Fruit fly (Drosophila melanogaster) whole organism, embryonic: ENCODE measurements around the gene CG7974.

Experiments used
- Antp ChIP-seq: fragments of 200-800 bp; sonication (Bioruptor generic); optimal IDR thresholded peaks from 3 replicates; lab custom pipeline; 2016; ENCODE audit warnings: missing biosample characterization, missing genetic modification characterization
- Atf6 ChIP-seq: fragments of 200-800 bp; sonication (Bioruptor generic); IDR thresholded peaks from 2 replicates; pipeline ENCODE4 v1.3.6; 2022; ENCODE audit warnings: missing biosample characterization, missing genetic modification characterization
- Bgb ChIP-seq: fragments of 200-800 bp; sonication (Bioruptor generic); IDR thresholded peaks from 2 replicates; pipeline ENCODE4 v1.3.6; 2022; ENCODE audit warnings: missing biosample characterization, missing genetic modification characterization; ENCODE audit not compliant: partially characterized antibody
- CG10209 ChIP-seq: fragments of 200-800 bp; sonication (Bioruptor generic); optimal IDR thresholded peaks from 3 replicates; lab custom pipeline; 2017; ENCODE audit warnings: missing biosample characterization, mild to moderate bottlenecking, missing genetic modification characterization, missing genetic modification reagents
- CG11398 ChIP-seq: fragments of 200-800 bp; sonication (Bioruptor generic); optimal IDR thresholded peaks from 2 replicates; lab custom pipeline; 2016; ENCODE audit warnings: missing biosample characterization, missing genetic modification characterization
- CG12104 ChIP-seq: fragments of 200-800 bp; sonication (Bioruptor generic); optimal IDR thresholded peaks from 3 replicates; lab custom pipeline; 2016; ENCODE audit warnings: missing biosample characterization, missing genetic modification characterization
- CG12659 ChIP-seq: fragments of 200-800 bp; sonication (Bioruptor generic); optimal IDR thresholded peaks from 3 replicates; lab custom pipeline; 2017; ENCODE audit warnings: mild to moderate bottlenecking, missing biosample characterization, missing genetic modification reagents, missing genetic modification characterization
- CG16863 ChIP-seq: fragments of 200-800 bp; sonication (Bioruptor generic); optimal IDR thresholded peaks from 3 replicates; lab custom pipeline; 2016; ENCODE audit warnings: missing biosample characterization, missing genetic modification characterization
- CG17328 ChIP-seq: fragments of 200-800 bp; sonication (Bioruptor generic); IDR thresholded peaks from 2 replicates; pipeline ENCODE4 v1.3.6; 2022; ENCODE audit warnings: missing biosample characterization, missing genetic modification characterization
- CG1792 ChIP-seq: fragments of 200-800 bp; sonication (Bioruptor generic); optimal IDR thresholded peaks from 2 replicates; lab custom pipeline; 2016; ENCODE audit warnings: missing biosample characterization, missing genetic modification characterization
- CG18011 ChIP-seq: fragments of 200-800 bp; sonication (Bioruptor generic); optimal IDR thresholded peaks from 2 replicates; lab custom pipeline; 2017; ENCODE audit warnings: missing biosample characterization, missing genetic modification characterization, mild to moderate bottlenecking, moderate library complexity, missing genotype
- CG2120 ChIP-seq: fragments of 200-800 bp; sonication (Bioruptor generic); optimal IDR thresholded peaks from 3 replicates; lab custom pipeline; 2016; ENCODE audit warnings: missing biosample characterization, missing genetic modification characterization
- CG2129 ChIP-seq: fragments of 200-800 bp; sonication (Bioruptor generic); IDR thresholded peaks from 2 replicates; pipeline ENCODE4 v1.3.6; 2022; ENCODE audit warnings: missing biosample characterization, missing genetic modification characterization; ENCODE audit not compliant: partially characterized antibody
- CG30431 ChIP-seq: fragments of 200-800 bp; sonication (Bioruptor generic); optimal IDR thresholded peaks from 2 replicates; lab custom pipeline; 2017; ENCODE audit warnings: missing biosample characterization, missing genetic modification characterization
- CG31441 ChIP-seq: fragments of 200-800 bp; sonication (Bioruptor generic); IDR thresholded peaks from 2 replicates; pipeline ENCODE4 v1.3.6; 2022; ENCODE audit warnings: missing biosample characterization, missing genetic modification characterization
- CG4404 ChIP-seq: fragments of 200-800 bp; sonication (Bioruptor generic); IDR thresholded peaks from 2 replicates; pipeline ENCODE4 v1.3.6; 2022; ENCODE audit warnings: missing biosample characterization, missing genetic modification characterization
- CG4617 ChIP-seq: fragments of 200-800 bp; sonication (Bioruptor generic); optimal IDR thresholded peaks from 3 replicates; lab custom pipeline; 2016; ENCODE audit warnings: missing biosample characterization, missing genetic modification characterization, borderline replicate concordance
- CG6254 ChIP-seq: fragments of 200-800 bp; sonication (Bioruptor generic); optimal IDR thresholded peaks from 3 replicates; lab custom pipeline; 2017; ENCODE audit warnings: mild to moderate bottlenecking, missing biosample characterization, missing genetic modification reagents, missing genetic modification characterization
- CG6791 ChIP-seq: fragments of 200-800 bp; sonication (Bioruptor generic); IDR thresholded peaks from 3 replicates; pipeline ENCODE4 v1.3.6; 2022; ENCODE audit warnings: missing biosample characterization, missing genetic modification characterization; ENCODE audit not compliant: partially characterized antibody
- CG9437 ChIP-seq: fragments of 200-800 bp; sonication (Bioruptor generic); optimal IDR thresholded peaks from 2 replicates; lab custom pipeline; 2018; ENCODE audit warnings: missing biosample characterization, mild to moderate bottlenecking, missing genetic modification characterization
- CG9727 ChIP-seq: fragments of 200-800 bp; sonication (Bioruptor generic); optimal IDR thresholded peaks from 3 replicates; lab custom pipeline; 2017; ENCODE audit warnings: missing biosample characterization, mild to moderate bottlenecking, missing genetic modification characterization
- Dbx ChIP-seq: fragments of 200-800 bp; sonication (Bioruptor generic); IDR thresholded peaks from 3 replicates; pipeline ENCODE4 v1.3.6; 2022; ENCODE audit warnings: missing biosample characterization, missing genetic modification characterization
- Dp ChIP-seq: fragments of 200-800 bp; sonication (Bioruptor generic); optimal IDR thresholded peaks from 2 replicates; lab custom pipeline; 2018; ENCODE audit warnings: missing biosample characterization, mild to moderate bottlenecking, missing genetic modification characterization, moderate library complexity
- Fer3 ChIP-seq: fragments of 200-800 bp; sonication (Bioruptor generic); optimal IDR thresholded peaks from 2 replicates; lab custom pipeline; 2018; ENCODE audit warnings: missing biosample characterization, mild to moderate bottlenecking, missing genetic modification characterization, moderate library complexity
- Gug ChIP-seq: fragments of 200-800 bp; sonication (Bioruptor generic); IDR thresholded peaks from 4 replicates; pipeline ENCODE4 v1.3.6; 2022; ENCODE audit warnings: missing biosample characterization, missing genetic modification characterization
- HmgZ ChIP-seq: fragments of 200-800 bp; sonication (Bioruptor generic); optimal IDR thresholded peaks from 2 replicates; lab custom pipeline; 2018; ENCODE audit warnings: missing biosample characterization, mild to moderate bottlenecking, missing genetic modification characterization
- NC2β ChIP-seq: fragments of 200-800 bp; sonication (Bioruptor generic); optimal IDR thresholded peaks from 2 replicates; lab custom pipeline; 2016; ENCODE audit warnings: missing biosample characterization, missing genetic modification characterization
- Neu2 ChIP-seq: fragments of 200-800 bp; sonication (Bioruptor generic); optimal IDR thresholded peaks from 3 replicates; lab custom pipeline; 2016; ENCODE audit warnings: missing biosample characterization, missing genetic modification characterization, borderline replicate concordance
- Oaz ChIP-seq: fragments of 200-800 bp; sonication (Bioruptor generic); IDR thresholded peaks from 2 replicates; pipeline ENCODE4 v1.3.6; 2022; ENCODE audit warnings: missing biosample characterization, missing genetic modification characterization
- Pdp1 ChIP-seq, 2 experiments: fragments of 200-800 bp; sonication (Bioruptor generic); optimal IDR thresholded peaks; 3 replicates each; lab custom pipeline; 2016; ENCODE audit warnings: missing biosample characterization in 2 of 2, missing genetic modification characterization in 2 of 2, mild to moderate bottlenecking in 1 of 2, moderate library complexity in 1 of 2
- YL-1 ChIP-seq: fragments of 200-800 bp; sonication (Bioruptor generic); optimal IDR thresholded peaks from 3 replicates; lab custom pipeline; 2017; ENCODE audit warnings: missing biosample characterization, mild to moderate bottlenecking, missing genetic modification characterization
- ara ChIP-seq: fragments of 200-800 bp; sonication (Bioruptor generic); IDR thresholded peaks from 2 replicates; pipeline ENCODE4 v1.3.6; 2022; ENCODE audit warnings: missing biosample characterization, missing genetic modification characterization
- az2 ChIP-seq: fragments of 200-800 bp; sonication (Bioruptor generic); optimal IDR thresholded peaks from 3 replicates; lab custom pipeline; 2016; ENCODE audit warnings: missing biosample characterization, missing genetic modification characterization
- bbx ChIP-seq: fragments of 200-800 bp; sonication (Bioruptor generic); IDR thresholded peaks from 2 replicates; pipeline ENCODE4 v1.3.6; 2022; ENCODE audit warnings: missing biosample characterization, missing genetic modification characterization; ENCODE audit not compliant: partially characterized antibody
- bsh ChIP-seq, 2 experiments: fragments of 200-800 bp; sonication (Bioruptor generic); optimal IDR thresholded peaks; 2 replicates each; lab custom pipeline; 2017 to 2018; ENCODE audit warnings: mild to moderate bottlenecking in 2 of 2, missing biosample characterization in 2 of 2, missing genetic modification characterization in 2 of 2, moderate library complexity in 1 of 2
- chm ChIP-seq: fragments of 200-800 bp; sonication (Bioruptor generic); IDR thresholded peaks from 2 replicates; pipeline ENCODE4 v1.3.6; 2022; ENCODE audit warnings: missing biosample characterization, missing genetic modification characterization
- da ChIP-seq: fragments of 200-800 bp; sonication (Bioruptor generic); optimal IDR thresholded peaks from 2 replicates; lab custom pipeline; 2016; ENCODE audit warnings: missing biosample characterization, missing genetic modification characterization
- dmrt11E ChIP-seq: fragments of 200-800 bp; sonication (Bioruptor generic); optimal IDR thresholded peaks from 3 replicates; lab custom pipeline; 2018; ENCODE audit warnings: missing biosample characterization, mild to moderate bottlenecking, missing genetic modification characterization, moderate library complexity
- eve ChIP-seq, 2 experiments: fragments of >200 bp; optimal IDR thresholded peaks; 2 replicates each; lab custom pipeline; 2017; ENCODE audit warnings: missing biosample characterization in 2 of 2, missing genetic modification characterization in 2 of 2
- exex ChIP-seq: fragments of 200-800 bp; sonication (Bioruptor generic); optimal IDR thresholded peaks from 4 replicates; lab custom pipeline; 2018; ENCODE audit warnings: missing biosample characterization, mild to moderate bottlenecking, missing genetic modification characterization, moderate library complexity
- gcm ChIP-seq: fragments of 200-800 bp; sonication (Bioruptor generic); optimal IDR thresholded peaks from 2 replicates; lab custom pipeline; 2019; ENCODE audit warnings: missing biosample characterization, mild to moderate bottlenecking, missing genetic modification characterization, moderate library complexity
- gcm2 ChIP-seq: fragments of 200-800 bp; sonication (Bioruptor generic); optimal IDR thresholded peaks from 2 replicates; lab custom pipeline; 2016; ENCODE audit warnings: missing biosample characterization, missing genetic modification characterization
- knrl ChIP-seq: fragments of 200-800 bp; sonication (Bioruptor generic); IDR thresholded peaks from 3 replicates; pipeline ENCODE4 v1.3.6; 2022; ENCODE audit warnings: missing biosample characterization, missing genetic modification characterization; ENCODE audit not compliant: partially characterized antibody
- mam ChIP-seq: fragments of 200-800 bp; sonication (Bioruptor generic); optimal IDR thresholded peaks from 3 replicates; lab custom pipeline; 2016; ENCODE audit warnings: missing biosample characterization, missing genetic modification characterization
- pan ChIP-seq, 4 experiments: fragments of >200 bp in 3 of 4; fragments of 200-800 bp in 1 of 4; sonication (Bioruptor generic) in 1 of 4; optimal IDR thresholded peaks in 3 of 4; IDR thresholded peaks in 1 of 4; 2 replicates each; pipeline versions ENCODE4 v1.3.6 to Lab custom; 2017 to 2022; ENCODE audit warnings: missing biosample characterization in 2 of 4, missing genetic modification characterization in 2 of 4, mixed read lengths in 1 of 4
- pita ChIP-seq: fragments of 200-800 bp; sonication (Bioruptor generic); optimal IDR thresholded peaks from 2 replicates; lab custom pipeline; 2017; ENCODE audit warnings: missing biosample characterization, mild to moderate bottlenecking, missing genetic modification characterization
- rib ChIP-seq: fragments of 200-800 bp; sonication (Bioruptor generic); IDR thresholded peaks from 2 replicates; pipeline ENCODE4 v1.3.6; 2022; ENCODE audit warnings: missing biosample characterization, missing genetic modification characterization
- sqz ChIP-seq: fragments of 200-800 bp; sonication (Bioruptor generic); optimal IDR thresholded peaks from 3 replicates; lab custom pipeline; 2018; ENCODE audit warnings: missing biosample characterization, mild to moderate bottlenecking, missing genetic modification characterization
- ssp ChIP-seq: fragments of 200-800 bp; sonication (Bioruptor generic); IDR thresholded peaks from 2 replicates; pipeline ENCODE4 v1.3.6; 2022; ENCODE audit warnings: missing biosample characterization, missing genetic modification characterization
- usp ChIP-seq: fragments of >200 bp; optimal IDR thresholded peaks from 2 replicates; lab custom pipeline; 2017; ENCODE audit warnings: missing biosample characterization, missing genetic modification characterization

Gene CG7974

DNA sequence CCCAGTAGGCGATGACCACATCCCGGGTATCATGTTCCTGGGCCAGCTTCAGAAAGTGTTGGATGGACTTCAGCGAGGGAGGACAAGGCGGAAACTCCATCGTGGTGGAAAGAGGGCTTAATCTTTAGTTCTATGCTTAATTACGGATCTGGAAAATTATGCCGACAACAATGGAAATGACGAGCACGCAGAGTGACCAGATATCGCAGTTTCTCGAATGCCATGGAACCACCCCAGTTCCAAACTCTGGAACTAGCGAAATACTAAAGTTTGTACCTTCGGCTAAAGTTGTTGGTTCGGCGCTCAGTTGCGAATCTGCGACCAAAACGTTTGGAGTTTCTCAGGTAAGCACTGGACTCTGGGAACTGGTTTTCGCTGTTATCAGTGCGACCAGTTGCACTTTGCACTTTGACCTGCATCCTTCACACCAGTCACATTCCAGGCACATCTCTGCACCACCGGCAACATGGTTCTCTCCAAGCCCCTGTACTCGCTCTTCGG lies 12.2 kb upstream of the CG7974 start, which contains the start of the genes CG7970 and Vta1 (continued):
- TF ChIP-seq pan (optimal IDR thresholded peaks at IDR 0.05; lab: Kevin White, UChicago) = no peak
- TF ChIP-seq pan (GFP tag; optimal IDR thresholded peaks at IDR 0.05 in 1 of 2, IDR thresholded peaks at IDR 0.05 in 1 of 2) = no peak
- TF ChIP-seq Pdp1 (GFP tag; optimal IDR thresholded peaks at IDR 0.05; lab: Kevin White, UChicago) = peak in 1 of 2 experiments; percentile 24
- no peak for TF ChIP-seq NC2β (GFP tag; lab: Kevin White, UChicago)
- no peak for TF ChIP-seq CG6254 (GFP tag; lab: Kevin White, UChicago)
- TF ChIP-seq exex = no peak
- TF ChIP-seq ssp (GFP tag; lab: Robert Waterston, UW) = no peak
- TF ChIP-seq CG2120 (GFP tag; lab: Kevin White, UChicago) = no peak
- no peak for TF ChIP-seq Fer3 (tag; lab: Kevin White, UChicago)
- TF ChIP-seq Bgb (GFP tag; lab: Robert Waterston, UW) = peak; percentile 27; the same call in 1 of the 2 replicates
- TF ChIP-seq bsh (GFP tag; optimal IDR thresholded peaks at IDR 0.05; lab: Kevin White, UChicago) = peak in 1 of 2 experiments; percentile 74
- no peak for TF ChIP-seq chm (GFP tag; lab: Robert Waterston, UW)
- no peak for TF ChIP-seq CG11398 (GFP tag; lab: Kevin White, UChicago)
- peak; percentile 68 for TF ChIP-seq YL-1
- TF ChIP-seq CG18011 (GFP tag; lab: Kevin White, UChicago) = no peak
- no peak for TF ChIP-seq gcm2 (GFP tag; lab: Kevin White, UChicago)
- TF ChIP-seq sqz (GFP tag; lab: Kevin White, UChicago) = no peak
- no peak for TF ChIP-seq Gug (GFP tag; lab: Robert Waterston, UW)
- TF ChIP-seq CG12659 (GFP tag; lab: Kevin White, UChicago) = no peak
- no peak for TF ChIP-seq CG4404
- no peak for TF ChIP-seq Atf6 (GFP tag; lab: Robert Waterston, UW)
- TF ChIP-seq CG9437 (GFP tag; lab: Kevin White, UChicago) = no peak
- TF ChIP-seq ara (GFP tag; lab: Robert Waterston, UW) = no peak
- TF ChIP-seq knrl (GFP tag; lab: Robert Waterston, UW) = 0 out of 3 replicates have a peak, but pooled peaks have one; percentile 28
- TF ChIP-seq CG12104 (GFP tag; lab: Kevin White, UChicago) = no peak
- TF ChIP-seq Dp (GFP tag; lab: Kevin White, UChicago) = peak; percentile 42
- TF ChIP-seq Neu2 (GFP tag; lab: Kevin White, UChicago) = no peak
- TF ChIP-seq da (GFP tag; lab: Kevin White, UChicago) = no peak
- TF ChIP-seq CG2129 (GFP tag; lab: Robert Waterston, UW) = no peak
- TF ChIP-seq HmgZ (tag; lab: Kevin White, UChicago) = peak; percentile 64
- TF ChIP-seq CG30431 (GFP tag; lab: Kevin White, UChicago) = no peak
- no peak for TF ChIP-seq CG9727
- TF ChIP-seq bbx (GFP tag; lab: Robert Waterston, UW) = 0 out of 2 replicates have a peak, but pooled peaks have one; percentile 47
- TF ChIP-seq pita (GFP tag; lab: Kevin White, UChicago) = no peak
- TF ChIP-seq eve (GFP tag; optimal IDR thresholded peaks at IDR 0.05; lab: Kevin White, UChicago) = no peak
- TF ChIP-seq Dbx = no peak
- no peak for TF ChIP-seq Oaz
- TF ChIP-seq CG16863 (GFP tag; lab: Kevin White, UChicago) = no peak
- no peak for TF ChIP-seq CG10209
- TF ChIP-seq az2 (GFP tag; lab: Kevin White, UChicago) = no peak
- no peak for TF ChIP-seq usp (GFP tag; lab: Kevin White, UChicago)
- TF ChIP-seq gcm = no peak
- no peak for TF ChIP-seq CG17328 (GFP tag; lab: Robert Waterston, UW)
- TF ChIP-seq dmrt11E (tag; lab: Kevin White, UChicago) = no peak
- no peak for TF ChIP-seq Antp (GFP tag; lab: Kevin White, UChicago)
- TF ChIP-seq rib (GFP tag; lab: Robert Waterston, UW) = no peak
- no peak for TF ChIP-seq CG1792 (GFP tag; lab: Kevin White, UChicago)
- no peak for TF ChIP-seq mam (GFP tag; lab: Kevin White, UChicago)
- TF ChIP-seq CG6791 (GFP tag; lab: Robert Waterston, UW) = 0 out of 3 replicates have a peak, but pooled peaks have one; percentile 36
- no peak for TF ChIP-seq CG31441 (GFP tag; lab: Robert Waterston, UW)
- TF ChIP-seq CG4617 = peak; percentile 87
